Fruit fly (Drosophila melanogaster): ENCODE data around the gene CG31706.

DNA sequence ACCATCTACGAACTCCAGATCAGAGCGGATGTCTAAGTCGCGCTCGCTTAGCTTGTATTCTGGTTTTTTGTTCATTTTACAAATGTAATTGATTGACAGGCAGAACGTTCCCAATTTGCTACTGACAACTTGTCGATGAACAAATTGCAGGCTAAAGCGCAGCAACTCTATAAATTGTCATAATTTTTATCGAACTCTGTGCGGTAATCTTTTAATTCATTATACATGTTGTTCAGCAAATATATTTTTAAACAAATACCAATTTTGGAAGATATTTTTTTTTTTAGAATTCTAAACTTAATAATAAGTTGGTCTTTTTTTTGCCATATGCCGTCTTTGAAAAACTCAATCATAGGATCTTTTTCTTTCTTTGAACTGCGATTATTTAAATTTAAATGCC is 9.7 kb downstream of the CG31706 start, which contains the start of gene CG14930:
- no peak for TF ChIP-seq CG8319 (GFP tag; optimal IDR thresholded peaks at IDR 0.05)
- TF ChIP-seq CG4318 (GFP tag; optimal IDR thresholded peaks at IDR 0.05) = no peak
- TF ChIP-seq CG11294 (GFP tag; IDR thresholded peaks at IDR 0.05) = no peak
- TF ChIP-seq Sox102F (GFP tag; optimal IDR thresholded peaks at IDR 0.05) = no peak
- TF ChIP-seq Eip93F (GFP tag; optimal IDR thresholded peaks at IDR 0.05) = no peak
- TF ChIP-seq CG3919 (GFP tag; optimal IDR thresholded peaks at IDR 0.05) = no peak
- no peak for TF ChIP-seq CG16779 (tag; optimal IDR thresholded peaks at IDR 0.05)
- no peak for TF ChIP-seq Ets96B (tag; optimal IDR thresholded peaks at IDR 0.05)
- TF ChIP-seq CG6854 (GFP tag; optimal IDR thresholded peaks at IDR 0.05) = no peak
- TF ChIP-seq Smox (GFP tag; optimal IDR thresholded peaks at IDR 0.05) = no peak
- TF ChIP-seq spab (GFP tag; optimal IDR thresholded peaks at IDR 0.05) = no peak
- TF ChIP-seq OdsH (GFP tag; optimal IDR thresholded peaks at IDR 0.05) = no peak
